Fruit fly (Drosophila melanogaster) whole organism, embryonic: ENCODE measurements around the gene CG31960.

Experiments
- Asciz ChIP-seq: fragments of 200-800 bp; sonication (Bioruptor generic); optimal IDR thresholded peaks from 2 replicates; lab custom pipeline; 2017; ENCODE audit warnings: missing biosample characterization, mild to moderate bottlenecking, missing genetic modification characterization, missing genetic modification reagents
- Atf6 ChIP-seq: fragments of 200-800 bp; sonication (Bioruptor generic); IDR thresholded peaks from 2 replicates; pipeline ENCODE4 v1.3.6; 2022; ENCODE audit warnings: missing biosample characterization, missing genetic modification characterization
- Awh ChIP-seq: fragments of 200-800 bp; sonication (Bioruptor generic); IDR thresholded peaks from 2 replicates; pipeline ENCODE4, ENCODE4 v1.3.6; 2022; ENCODE audit warnings: missing biosample characterization, missing genetic modification characterization
- CG10209 ChIP-seq: fragments of 200-800 bp; sonication (Bioruptor generic); optimal IDR thresholded peaks from 3 replicates; lab custom pipeline; 2017; ENCODE audit warnings: missing biosample characterization, mild to moderate bottlenecking, missing genetic modification characterization, missing genetic modification reagents
- CG10267 ChIP-seq: fragments of 200-800 bp; sonication (Bioruptor generic); optimal IDR thresholded peaks from 2 replicates; lab custom pipeline; 2018; ENCODE audit warnings: missing biosample characterization, mild to moderate bottlenecking, missing genetic modification characterization, moderate library complexity
- CG11085 ChIP-seq: fragments of 200-800 bp; sonication (Bioruptor generic); IDR thresholded peaks from 2 replicates; pipeline ENCODE4 v1.3.6; 2022; ENCODE audit warnings: missing biosample characterization, missing genetic modification characterization
- CG11456 ChIP-seq: fragments of 200-800 bp; sonication (Bioruptor generic); IDR thresholded peaks from 3 replicates; pipeline ENCODE4 v1.3.6; 2022; ENCODE audit warnings: missing biosample characterization, missing genetic modification characterization
- CG1233 ChIP-seq: fragments of 200-800 bp; sonication (Bioruptor generic); optimal IDR thresholded peaks from 4 replicates; lab custom pipeline; 2018; ENCODE audit warnings: missing biosample characterization, mild to moderate bottlenecking, missing genetic modification characterization
- CG12659 ChIP-seq: fragments of 200-800 bp; sonication (Bioruptor generic); optimal IDR thresholded peaks from 3 replicates; lab custom pipeline; 2017; ENCODE audit warnings: mild to moderate bottlenecking, missing biosample characterization, missing genetic modification reagents, missing genetic modification characterization
- CG13296 ChIP-seq: fragments of 200-800 bp; sonication (Bioruptor generic); optimal IDR thresholded peaks from 3 replicates; lab custom pipeline; 2018; ENCODE audit warnings: missing biosample characterization, mild to moderate bottlenecking, missing genetic modification characterization
- CG13424 ChIP-seq: fragments of 200-800 bp; sonication (Bioruptor generic); optimal IDR thresholded peaks from 2 replicates; lab custom pipeline; 2019; ENCODE audit warnings: missing biosample characterization, mild to moderate bottlenecking, missing genetic modification characterization, moderate library complexity
- CG15514 ChIP-seq: fragments of 200-800 bp; sonication (Bioruptor generic); optimal IDR thresholded peaks from 3 replicates; lab custom pipeline; 2017; ENCODE audit warnings: missing biosample characterization, missing genetic modification characterization, mild to moderate bottlenecking, moderate library complexity, missing genetic modification reagents
- CG17361 ChIP-seq: fragments of 200-800 bp; sonication (Bioruptor generic); IDR thresholded peaks from 3 replicates; pipeline ENCODE4 v1.3.6; 2022; ENCODE audit warnings: missing biosample characterization, missing genetic modification characterization
- CG17385 ChIP-seq: fragments of 200-800 bp; sonication (Bioruptor generic); optimal IDR thresholded peaks from 3 replicates; lab custom pipeline; 2018; ENCODE audit warnings: missing biosample characterization, mild to moderate bottlenecking, missing genetic modification characterization
- CG18599 ChIP-seq: fragments of 200-800 bp; sonication (Bioruptor generic); optimal IDR thresholded peaks from 3 replicates; lab custom pipeline; 2017; ENCODE audit warnings: missing biosample characterization, missing genetic modification characterization, mild to moderate bottlenecking, moderate library complexity, missing genetic modification reagents
- CG18764 ChIP-seq: fragments of 200-800 bp; sonication (Bioruptor generic); optimal IDR thresholded peaks from 3 replicates; lab custom pipeline; 2016; ENCODE audit warnings: missing biosample characterization, missing genetic modification characterization
- CG32532 ChIP-seq: fragments of 200-800 bp; sonication (Bioruptor generic); IDR thresholded peaks from 2 replicates; pipeline ENCODE4 v1.3.6; 2022; ENCODE audit warnings: missing biosample characterization, missing genetic modification characterization
- CG42726 ChIP-seq: fragments of 200-800 bp; sonication (Bioruptor generic); IDR thresholded peaks from 2 replicates; pipeline ENCODE4 v1.3.6; 2022; ENCODE audit warnings: missing biosample characterization, missing genetic modification characterization; ENCODE audit not compliant: partially characterized antibody
- CG4730 ChIP-seq: fragments of 200-800 bp; sonication (Bioruptor generic); IDR thresholded peaks from 2 replicates; pipeline ENCODE4 v1.3.6; 2022; ENCODE audit warnings: missing biosample characterization, missing genetic modification characterization
- CG6813 ChIP-seq: fragments of 200-800 bp; sonication (Bioruptor generic); optimal IDR thresholded peaks from 2 replicates; lab custom pipeline; 2017; ENCODE audit warnings: missing biosample characterization, missing genetic modification characterization, mild to moderate bottlenecking, moderate library complexity, missing genetic modification reagents
- CG7556 ChIP-seq: fragments of 200-800 bp; sonication (Bioruptor generic); optimal IDR thresholded peaks from 2 replicates; lab custom pipeline; 2017; ENCODE audit warnings: missing biosample characterization, mild to moderate bottlenecking, missing genetic modification characterization
- CG7839 ChIP-seq: fragments of 200-800 bp; sonication (Bioruptor generic); optimal IDR thresholded peaks from 3 replicates; lab custom pipeline; 2018; ENCODE audit warnings: missing biosample characterization, mild to moderate bottlenecking, missing genetic modification characterization, moderate library complexity
- CG9727 ChIP-seq: fragments of 200-800 bp; sonication (Bioruptor generic); optimal IDR thresholded peaks from 3 replicates; lab custom pipeline; 2017; ENCODE audit warnings: missing biosample characterization, mild to moderate bottlenecking, missing genetic modification characterization
- CTCF ChIP-seq: fragments of 200-800 bp; sonication (Bioruptor generic); optimal IDR thresholded peaks from 2 replicates; lab custom pipeline; 2017; ENCODE audit warnings: missing biosample characterization, mild to moderate bottlenecking, missing genetic modification characterization, moderate library complexity
- Dfd ChIP-seq, 2 experiments: fragments of >200 bp; optimal IDR thresholded peaks; 2 replicates each; lab custom pipeline; 2017; ENCODE audit warnings: missing biosample characterization in 2 of 2, missing genetic modification characterization in 2 of 2
- H2.0 ChIP-seq: fragments of 200-800 bp; sonication (Bioruptor generic); IDR thresholded peaks from 2 replicates; pipeline ENCODE4 v1.3.6; 2022; ENCODE audit warnings: missing biosample characterization, missing genetic modification characterization
- HHEX ChIP-seq: fragments of 200-800 bp; sonication (Bioruptor generic); optimal IDR thresholded peaks from 3 replicates; lab custom pipeline; 2017; ENCODE audit warnings: missing biosample characterization, mild to moderate bottlenecking, missing genetic modification characterization, missing genetic modification reagents
- Hand ChIP-seq: fragments of 200-800 bp; sonication (Bioruptor generic); optimal IDR thresholded peaks from 2 replicates; lab custom pipeline; 2017; ENCODE audit warnings: mild to moderate bottlenecking, missing biosample characterization, missing genetic modification reagents, missing genetic modification characterization
- HmgD ChIP-seq: fragments of 200-800 bp; sonication (Bioruptor generic); optimal IDR thresholded peaks from 3 replicates; lab custom pipeline; 2016; ENCODE audit warnings: missing biosample characterization, missing genetic modification characterization
- HmgZ ChIP-seq: fragments of 200-800 bp; sonication (Bioruptor generic); optimal IDR thresholded peaks from 2 replicates; lab custom pipeline; 2018; ENCODE audit warnings: missing biosample characterization, mild to moderate bottlenecking, missing genetic modification characterization
- Hr51 ChIP-seq, 2 experiments: fragments of 200-800 bp; sonication (Bioruptor generic); optimal IDR thresholded peaks; 2 replicates in 1 of 2; 3 replicates in 1 of 2; lab custom pipeline; 2016 to 2018; ENCODE audit warnings: missing biosample characterization in 2 of 2, missing genetic modification characterization in 2 of 2, mild to moderate bottlenecking in 1 of 2, moderate library complexity in 1 of 2
- Kr ChIP-seq: fragments of 200-800 bp; sonication (Bioruptor generic); optimal IDR thresholded peaks from 2 replicates; lab custom pipeline; 2017; ENCODE audit warnings: missing biosample characterization, mild to moderate bottlenecking, missing genetic modification characterization
- PHDP ChIP-seq: fragments of 200-800 bp; sonication (Bioruptor generic); optimal IDR thresholded peaks from 3 replicates; lab custom pipeline; 2018; ENCODE audit warnings: missing biosample characterization, mild to moderate bottlenecking, missing genetic modification characterization, moderate library complexity
- Ptx1 ChIP-seq: fragments of 200-800 bp; sonication (Bioruptor generic); IDR thresholded peaks from 2 replicates; pipeline ENCODE4 v1.3.6; 2022; ENCODE audit warnings: missing biosample characterization, missing genetic modification characterization
- Sox102F ChIP-seq: fragments of 200-800 bp; sonication (Bioruptor generic); optimal IDR thresholded peaks from 2 replicates; lab custom pipeline; 2018; ENCODE audit warnings: missing biosample characterization, mild to moderate bottlenecking, missing genetic modification characterization, moderate library complexity
- abd-A ChIP-seq: fragments of 200-800 bp; sonication (Bioruptor generic); optimal IDR thresholded peaks from 3 replicates; lab custom pipeline; 2019; ENCODE audit warnings: missing biosample characterization, mild to moderate bottlenecking, missing genetic modification characterization, moderate library complexity
- aop ChIP-seq: fragments of 200-800 bp; sonication (Bioruptor generic); IDR thresholded peaks from 2 replicates; pipeline ENCODE4 v1.3.6; 2022; ENCODE audit warnings: missing biosample characterization, missing genetic modification characterization
- ase ChIP-seq: fragments of 200-800 bp; sonication (Bioruptor generic); IDR thresholded peaks from 3 replicates; pipeline ENCODE4 v1.3.6; 2022; ENCODE audit warnings: missing biosample characterization, missing genetic modification characterization
- ci ChIP-seq: fragments of 200-800 bp; sonication (Bioruptor generic); IDR thresholded peaks from 3 replicates; pipeline ENCODE4 v1.3.6; 2022; ENCODE audit warnings: missing biosample characterization, missing genetic modification characterization
- gro ChIP-seq: fragments of 200-800 bp; sonication (Bioruptor generic); optimal IDR thresholded peaks from 2 replicates; lab custom pipeline; 2016; ENCODE audit warnings: missing biosample characterization, missing genetic modification characterization
- ken ChIP-seq: fragments of 200-800 bp; sonication (Bioruptor generic); IDR thresholded peaks from 3 replicates; pipeline ENCODE4 v1.3.6; 2022; ENCODE audit warnings: missing biosample characterization, missing genetic modification characterization
- lilli ChIP-seq: fragments of 200-800 bp; sonication (Bioruptor generic); optimal IDR thresholded peaks from 3 replicates; lab custom pipeline; 2016; ENCODE audit warnings: missing biosample characterization, missing genetic modification characterization
- nerfin-2 ChIP-seq: fragments of 200-800 bp; sonication (Bioruptor generic); IDR thresholded peaks from 2 replicates; pipeline ENCODE4 v1.3.6; 2022; ENCODE audit warnings: missing biosample characterization, missing genetic modification characterization; ENCODE audit not compliant: partially characterized antibody
- p53 ChIP-seq: fragments of 200-800 bp; sonication (Bioruptor generic); optimal IDR thresholded peaks from 2 replicates; lab custom pipeline; 2016; ENCODE audit warnings: missing biosample characterization, missing genetic modification characterization
- pfk ChIP-seq: fragments of 200-800 bp; sonication (Bioruptor generic); optimal IDR thresholded peaks from 2 replicates; lab custom pipeline; 2018; ENCODE audit warnings: missing biosample characterization, mild to moderate bottlenecking, missing genetic modification characterization, moderate library complexity
- row ChIP-seq: fragments of 200-800 bp; sonication (Bioruptor generic); IDR thresholded peaks from 3 replicates; pipeline ENCODE4 v1.3.6; 2022; ENCODE audit warnings: missing biosample characterization, missing genetic modification characterization
- sens ChIP-seq: fragments of 200-800 bp; sonication (Bioruptor generic); peaks from one replicate; lab custom pipeline; 2016; ENCODE audit warnings: missing biosample characterization, missing genetic modification characterization
- sna ChIP-seq: fragments of 200-800 bp; sonication (Bioruptor generic); IDR thresholded peaks from 2 replicates; pipeline ENCODE4 v1.3.6; 2022; ENCODE audit warnings: missing biosample characterization, missing genetic modification characterization; ENCODE audit not compliant: partially characterized antibody
- tin ChIP-seq: fragments of 200-800 bp; sonication (Bioruptor generic); optimal IDR thresholded peaks from 3 replicates; lab custom pipeline; 2016; ENCODE audit warnings: missing biosample characterization, missing genetic modification characterization
- unpg ChIP-seq: fragments of 200-800 bp; sonication (Bioruptor generic); optimal IDR thresholded peaks from 3 replicates; lab custom pipeline; 2018; ENCODE audit warnings: missing biosample characterization, mild to moderate bottlenecking, missing genetic modification characterization, moderate library complexity

The CG31960 gene

DNA sequence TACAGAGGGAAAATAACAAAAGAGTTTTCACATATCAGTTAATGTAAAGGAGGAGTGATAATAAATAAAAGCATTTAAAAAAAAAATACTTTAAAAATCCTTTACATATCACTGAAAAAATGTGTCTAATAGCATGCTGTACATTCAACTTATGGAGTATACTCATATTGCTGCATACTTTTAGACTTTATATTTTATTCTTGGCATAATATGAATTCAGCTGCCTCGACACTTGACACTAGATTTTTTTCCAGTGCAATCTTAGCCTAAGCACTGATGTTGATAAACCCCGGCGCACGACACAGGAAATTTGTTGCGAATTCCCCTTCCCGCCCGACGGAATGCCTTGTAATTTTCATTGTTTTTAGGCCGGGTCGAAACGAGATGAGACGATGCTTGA is 44.3 kb upstream of the CG31960 start (continued):
- TF ChIP-seq CG42726 (GFP tag; lab: Robert Waterston, UW) (no peak), ken (no peak), Asciz (GFP tag; lab: Kevin White, UChicago) (peak; percentile 12), ase (GFP tag; lab: Robert Waterston, UW) (no peak), CG7839 (tag; lab: Kevin White, UChicago) (peak; percentile 46), Awh (no peak), aop (GFP tag; lab: Robert Waterston, UW) (no peak), Atf6 (GFP tag; lab: Robert Waterston, UW) (0 out of 2 replicates have a peak, but pooled peaks have one; percentile 22), CG17385 (GFP tag; lab: Kevin White, UChicago) (peak; percentile 20), Hr51 (GFP tag; optimal IDR thresholded peaks at IDR 0.05; lab: Kevin White, UChicago) (peak in 1 of 2 experiments; percentile 33), gro (GFP tag; lab: Kevin White, UChicago) (peak; percentile 2), CG1233 (GFP tag; lab: Kevin White, UChicago) (no peak), sens (peak; percentile 50), unpg (GFP tag; lab: Kevin White, UChicago) (peak; percentile 2), CG7556 (GFP tag; lab: Kevin White, UChicago) (peak; percentile 35), CG13296 (GFP tag; lab: Kevin White, UChicago) (peak; percentile 3), CG11085 (no peak), lilli (GFP tag; lab: Kevin White, UChicago) (peak; percentile 9), abd-A (tag; lab: Kevin White, UChicago) (peak; percentile 25), CG32532 (GFP tag; lab: Robert Waterston, UW) (no peak; the same call in 1 of the 2 replicates), Sox102F (GFP tag; lab: Kevin White, UChicago) (peak; percentile 29), CG10267 (tag; lab: Kevin White, UChicago) (no peak)

DNA sequence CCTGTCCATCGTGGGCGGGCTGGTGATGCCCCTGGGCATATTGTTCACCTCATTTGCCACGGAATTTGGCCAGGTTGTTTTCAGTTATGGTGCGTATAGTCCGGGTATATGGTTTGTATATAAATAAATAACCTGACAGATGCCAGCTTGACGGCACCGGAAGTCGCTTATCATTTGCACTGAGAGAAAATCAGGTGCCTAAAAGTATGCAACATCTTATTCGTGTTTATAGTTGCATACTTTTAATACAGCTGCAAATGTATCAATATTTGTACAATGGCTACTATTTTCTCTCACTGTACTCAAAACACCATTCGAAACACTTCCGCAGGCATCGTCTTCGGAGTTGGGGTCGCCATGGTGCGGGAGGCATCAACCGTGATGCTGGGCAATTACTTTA is 36.1 kb upstream of the CG31960 start:
- TF ChIP-seq CG10209 (GFP tag; lab: Kevin White, UChicago) = peak; percentile 3
- TF ChIP-seq nerfin-2 (GFP tag; lab: Robert Waterston, UW) = no peak
- peak; percentile 28 for TF ChIP-seq HHEX
- TF ChIP-seq CG15514 = peak; percentile 26
- no peak for TF ChIP-seq tin
- TF ChIP-seq row (GFP tag; lab: Robert Waterston, UW) = peak; percentile 41; the same call in 2 of the 3 replicates
- TF ChIP-seq CG18764 (GFP tag; lab: Kevin White, UChicago) = no peak
- peak; percentile 19; the same call in 1 of the 2 replicates for TF ChIP-seq H2.0
- TF ChIP-seq CG4730 (GFP tag; lab: Robert Waterston, UW) = no peak
- peak; percentile 66 for TF ChIP-seq CG18599 (GFP tag; lab: Kevin White, UChicago)
- no peak for TF ChIP-seq sna (GFP tag; lab: Robert Waterston, UW)
- TF ChIP-seq Dfd (GFP tag; optimal IDR thresholded peaks at IDR 0.05; lab: Kevin White, UChicago) = no peak
- no peak for TF ChIP-seq HmgD (GFP tag; lab: Kevin White, UChicago)
- TF ChIP-seq Hand = peak; percentile 6
- TF ChIP-seq CG17361 (GFP tag; lab: Robert Waterston, UW) = no peak
- no peak for TF ChIP-seq HmgZ (tag; lab: Kevin White, UChicago)
- peak; percentile 2 for TF ChIP-seq CG13424 (tag; lab: Kevin White, UChicago)
- peak; percentile 40 for TF ChIP-seq PHDP (tag; lab: Kevin White, UChicago)
- peak; percentile 49 for TF ChIP-seq CTCF (GFP tag; lab: Kevin White, UChicago)
- TF ChIP-seq CG12659 (GFP tag; lab: Kevin White, UChicago) = peak; percentile 21
- peak; percentile 34; the same call in 1 of the 3 replicates for TF ChIP-seq ci (GFP tag; lab: Robert Waterston, UW)
- TF ChIP-seq Kr (GFP tag; lab: Kevin White, UChicago) = no peak
- peak; percentile 64; the same call in 2 of the 3 replicates for TF ChIP-seq CG11456 (GFP tag; lab: Robert Waterston, UW)
- no peak for TF ChIP-seq Ptx1 (GFP tag; lab: Robert Waterston, UW)
- TF ChIP-seq pfk = no peak
- peak; percentile 34 for TF ChIP-seq CG7839 (tag; lab: Kevin White, UChicago)
- TF ChIP-seq CG9727 = peak; percentile 29
- TF ChIP-seq CG17385 (GFP tag; lab: Kevin White, UChicago) = peak; percentile 5
- TF ChIP-seq CG6813 (GFP tag; lab: Kevin White, UChicago) = no peak
- TF ChIP-seq p53 (GFP tag; lab: Kevin White, UChicago) = no peak
